Worm (Caenorhabditis elegans) whole organism, L4 larva: ENCODE results near the gene nlp-63.

Experiments used
- F37D6.2 ChIP-seq: sonication (generic microtip); optimal IDR thresholded peaks from 2 replicates; lab custom pipeline; 2016; ENCODE audit warnings: mild to moderate bottlenecking, missing genetic modification characterization, missing compliant biosample characterization
- F49E8.2 ChIP-seq: sonication (generic microtip); optimal IDR thresholded peaks from 2 replicates; lab custom pipeline; 2016; ENCODE audit warnings: missing compliant biosample characterization, mild to moderate bottlenecking, missing genetic modification characterization, borderline replicate concordance
- T26A8.4 ChIP-seq: fragments of 200-800 bp; sonication (Bioruptor generic); IDR thresholded peaks from 2 replicates; pipeline ENCODE4 v1.3.6; 2022; ENCODE audit warnings: missing genetic modification characterization, missing compliant biosample characterization
- ZK337.2 ChIP-seq: fragments of 200-800 bp; sonication (Bioruptor generic); IDR thresholded peaks from 2 replicates; pipeline ENCODE4 v1.3.6; 2022; ENCODE audit warnings: missing genetic modification reagents, missing genetic modification characterization, missing compliant biosample characterization
- aha-1 ChIP-seq: fragments of 150-350 bp; peaks from one replicate; lab custom pipeline; 2014; ENCODE audit warnings: missing biosample characterization, missing genetic modification characterization
- ceh-28 ChIP-seq: fragments of 150-350 bp; optimal IDR thresholded peaks from 2 replicates; lab custom pipeline; 2014; ENCODE audit warnings: missing biosample characterization, missing genetic modification reagents, missing genetic modification characterization
- ceh-62 ChIP-seq: sonication (generic microtip); optimal IDR thresholded peaks from 2 replicates; lab custom pipeline; 2017; ENCODE audit warnings: missing biosample characterization, missing genetic modification characterization
- ctbp-1 ChIP-seq: fragments of 200-800 bp; sonication (Bioruptor generic); IDR thresholded peaks from 2 replicates; pipeline ENCODE4 v1.3.6; 2022; ENCODE audit warnings: missing genetic modification reagents, missing genetic modification characterization, missing compliant biosample characterization
- daf-16 ChIP-seq, 3 experiments: sonication (generic microtip); optimal IDR thresholded peaks; 2 replicates each; lab custom pipeline; 2016 to 2017; ENCODE audit warnings: missing genetic modification characterization in 3 of 3, missing genetic modification reagents in 3 of 3, mild to moderate bottlenecking in 2 of 3, missing compliant biosample characterization in 2 of 3, missing biosample characterization in 1 of 3, moderate library complexity in 1 of 3
- daf-19 ChIP-seq: fragments of 200-800 bp; sonication (Bioruptor generic); conservative IDR thresholded peaks from 2 replicates; pipeline ENCODE4 v1.3.6; 2022; ENCODE audit warnings: missing genetic modification characterization, missing compliant biosample characterization
- egl-27 ChIP-seq: sonication (generic microtip); optimal IDR thresholded peaks from 3 replicates; lab custom pipeline; 2017; ENCODE audit warnings: missing biosample characterization, missing genetic modification reagents, missing genetic modification characterization
- fkh-10 ChIP-seq: fragments of 150-350 bp; optimal IDR thresholded peaks from 2 replicates; lab custom pipeline; 2014; ENCODE audit warnings: missing biosample characterization, missing genetic modification reagents, missing genetic modification characterization
- gei-8 ChIP-seq: fragments of 200-800 bp; sonication (Bioruptor generic); optimal IDR thresholded peaks from 2 replicates; lab custom pipeline; 2018; ENCODE audit warnings: mild to moderate bottlenecking, missing genetic modification characterization, missing compliant biosample characterization
- hif-1 ChIP-seq, 2 experiments: sonication (generic microtip); optimal IDR thresholded peaks; 2 replicates each; lab custom pipeline; 2016 to 2017; ENCODE audit warnings: missing compliant biosample characterization in 2 of 2, missing genetic modification characterization in 2 of 2, missing genetic modification reagents in 2 of 2, missing genotype in 2 of 2, mild to moderate bottlenecking in 1 of 2
- hmg-1.1 ChIP-seq: fragments of 200-800 bp; sonication (Bioruptor generic); IDR thresholded peaks from 2 replicates; pipeline ENCODE4 v1.3.6; 2022; ENCODE audit warnings: missing genetic modification reagents, missing genetic modification characterization, missing compliant biosample characterization
- lin-13 ChIP-seq: fragments of 150-350 bp; optimal IDR thresholded peaks from 2 replicates; lab custom pipeline; 2014; ENCODE audit warnings: missing biosample characterization, missing genetic modification reagents, missing genetic modification characterization
- lin-15B ChIP-seq: fragments of 150-350 bp; sonication (generic microtip); optimal IDR thresholded peaks from 3 replicates; lab custom pipeline; 2014; ENCODE audit warnings: missing biosample characterization, missing genetic modification characterization
- lin-29 ChIP-seq: fragments of 200-800 bp; sonication (Bioruptor generic); IDR thresholded peaks from 2 replicates; pipeline ENCODE4 v1.3.6; 2022; ENCODE audit warnings: missing genetic modification reagents, missing genetic modification characterization, missing compliant biosample characterization
- madf-9 ChIP-seq: fragments of 200-800 bp; sonication (Bioruptor generic); conservative IDR thresholded peaks from 2 replicates; pipeline ENCODE4 v1.3.6; 2022; ENCODE audit warnings: missing genetic modification reagents, missing genetic modification characterization, missing compliant biosample characterization
- mes-2 ChIP-seq: sonication (generic microtip); optimal IDR thresholded peaks from 2 replicates; lab custom pipeline; 2016; ENCODE audit warnings: missing genotype, mild to moderate bottlenecking, missing genetic modification characterization, missing compliant biosample characterization; ENCODE audit not compliant: poor library complexity, severe bottlenecking
- mxl-3 ChIP-seq: fragments of 200-800 bp; sonication (Bioruptor generic); optimal IDR thresholded peaks from 2 replicates; lab custom pipeline; 2018; ENCODE audit warnings: mild to moderate bottlenecking, missing genetic modification characterization, missing compliant biosample characterization
- nhr-11 ChIP-seq: fragments of 150-350 bp; optimal IDR thresholded peaks from 2 replicates; lab custom pipeline; 2014; ENCODE audit warnings: missing biosample characterization, missing genetic modification characterization
- nhr-111 ChIP-seq: fragments of 200-800 bp; sonication (Bioruptor generic); optimal IDR thresholded peaks from 2 replicates; lab custom pipeline; 2018; ENCODE audit warnings: mild to moderate bottlenecking, missing genetic modification characterization, missing compliant biosample characterization
- nhr-237 ChIP-seq: sonication (generic microtip); optimal IDR thresholded peaks from 2 replicates; lab custom pipeline; 2017; ENCODE audit warnings: missing biosample characterization, missing genetic modification characterization
- nhr-28 ChIP-seq: fragments of 150-350 bp; optimal IDR thresholded peaks from 2 replicates; lab custom pipeline; 2014; ENCODE audit warnings: missing biosample characterization, missing genetic modification characterization
- nhr-41 ChIP-seq: fragments of 200-800 bp; sonication (Bioruptor generic); IDR thresholded peaks from 2 replicates; pipeline ENCODE4 v1.3.6; 2022; ENCODE audit warnings: missing genetic modification reagents, missing genetic modification characterization, missing compliant biosample characterization
- nhr-48 ChIP-seq: sonication (generic microtip); optimal IDR thresholded peaks from 2 replicates; lab custom pipeline; 2016; ENCODE audit warnings: mild to moderate bottlenecking, missing genetic modification characterization, missing compliant biosample characterization
- nhr-76 ChIP-seq: fragments of 150-350 bp; optimal IDR thresholded peaks from 2 replicates; lab custom pipeline; 2014; ENCODE audit warnings: missing biosample characterization, missing genetic modification characterization
- nhr-77 ChIP-seq: fragments of 150-350 bp; optimal IDR thresholded peaks from 2 replicates; lab custom pipeline; 2014; ENCODE audit warnings: missing biosample characterization, missing genetic modification characterization
- php-3 ChIP-seq: fragments of 200-800 bp; sonication (Bioruptor generic); IDR thresholded peaks from 2 replicates; pipeline ENCODE4 v1.3.6; 2022; ENCODE audit warnings: missing genetic modification reagents, missing genetic modification characterization, missing compliant biosample characterization
- pqm-1 ChIP-seq: sonication (generic microtip); optimal IDR thresholded peaks from 2 replicates; lab custom pipeline; 2017; ENCODE audit warnings: missing biosample characterization, missing genetic modification characterization
- rbr-2 ChIP-seq: sonication (generic microtip); optimal IDR thresholded peaks from 2 replicates; lab custom pipeline; 2016; ENCODE audit warnings: missing genotype, missing genetic modification characterization, missing compliant biosample characterization
- saeg-2 ChIP-seq: fragments of 200-800 bp; sonication (Bioruptor generic); IDR thresholded peaks from 2 replicates; pipeline ENCODE4 v1.3.6; 2022; ENCODE audit warnings: missing genetic modification reagents, missing genetic modification characterization, missing compliant biosample characterization
- skn-1 ChIP-seq: fragments of 150-350 bp; optimal IDR thresholded peaks from 2 replicates; lab custom pipeline; 2014; ENCODE audit warnings: missing biosample characterization, missing genetic modification characterization
- spr-1 ChIP-seq: sonication (generic microtip); optimal IDR thresholded peaks from 2 replicates; lab custom pipeline; 2016; ENCODE audit warnings: mild to moderate bottlenecking, missing genetic modification characterization, missing compliant biosample characterization
- tra-1 ChIP-seq: fragments of 200-800 bp; sonication (Bioruptor generic); IDR thresholded peaks from 2 replicates; pipeline ENCODE4 v1.3.6; 2022; ENCODE audit warnings: missing genetic modification reagents, missing genetic modification characterization, missing compliant biosample characterization
- unc-62 ChIP-seq, 3 experiments: fragments of 150-350 bp in 1 of 3; sonication (generic microtip); optimal IDR thresholded peaks in 2 of 3; peaks in 1 of 3; 1 replicate in 1 of 3; 2 replicates in 2 of 3; lab custom pipeline; 2014 to 2017; ENCODE audit warnings: missing biosample characterization in 3 of 3, missing genetic modification characterization in 3 of 3, missing genetic modification reagents in 3 of 3, missing genotype in 1 of 3
- ztf-7 ChIP-seq: fragments of 150-350 bp; optimal IDR thresholded peaks from 2 replicates; lab custom pipeline; 2014; ENCODE audit warnings: missing biosample characterization, missing genetic modification characterization

nlp-63 gene

DNA sequence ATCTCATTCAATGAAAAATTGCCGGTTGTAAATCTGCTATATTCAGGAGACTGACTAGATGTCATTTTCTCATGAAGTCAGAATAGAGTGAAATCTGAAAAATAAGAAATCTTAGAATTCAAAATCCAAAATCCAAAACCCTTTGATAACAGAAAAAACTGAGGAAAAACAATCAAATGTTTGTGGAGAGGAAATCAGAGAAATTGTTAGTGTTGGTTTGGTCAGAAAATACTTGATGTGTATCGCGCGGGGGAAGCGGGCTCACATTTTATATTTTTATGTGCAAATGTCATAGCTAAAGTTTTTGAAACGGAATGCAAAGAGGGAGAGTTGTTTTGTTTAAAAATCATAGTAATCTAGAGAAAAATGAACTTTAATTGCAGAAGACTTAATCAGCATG, 23.4 kb upstream of the nlp-63 start, which contains the start of gene F27E5.5:
Gene F27E5.5, minus strand, starts transcription at position 101 of the 400 bp plus-strand sequence.
- TF ChIP-seq nhr-111 (GFP tag; lab: Kevin White, UChicago): no peak
- TF ChIP-seq nhr-237: no peak
- TF ChIP-seq ZK337.2 (GFP tag; lab: Robert Waterston, UW): no peak
- no peak for TF ChIP-seq daf-19 (GFP tag; lab: Robert Waterston, UW)
- no peak for TF ChIP-seq mxl-3 (GFP tag; lab: Kevin White, UChicago)
- no peak for TF ChIP-seq unc-62 (GFP tag; optimal IDR thresholded peaks at IDR 0.05 in 1 of 2; lab: Kevin White, UChicago)
- no peak for TF ChIP-seq unc-62 (tag; optimal IDR thresholded peaks at IDR 0.05; lab: Kevin White, UChicago)
- TF ChIP-seq hif-1 (tag; optimal IDR thresholded peaks at IDR 0.05; lab: Kevin White, UChicago): no peak
- no peak for TF ChIP-seq fkh-10 (GFP tag; lab: Kevin White, UChicago)
- no peak for TF ChIP-seq rbr-2 (tag; lab: Kevin White, UChicago)
- TF ChIP-seq ceh-62 (tag; lab: Kevin White, UChicago): no peak
- no peak for TF ChIP-seq madf-9
- TF ChIP-seq ctbp-1: no peak
- no peak for TF ChIP-seq lin-15B (tag; lab: Kevin White, UChicago)
- TF ChIP-seq F37D6.2: no peak

DNA sequence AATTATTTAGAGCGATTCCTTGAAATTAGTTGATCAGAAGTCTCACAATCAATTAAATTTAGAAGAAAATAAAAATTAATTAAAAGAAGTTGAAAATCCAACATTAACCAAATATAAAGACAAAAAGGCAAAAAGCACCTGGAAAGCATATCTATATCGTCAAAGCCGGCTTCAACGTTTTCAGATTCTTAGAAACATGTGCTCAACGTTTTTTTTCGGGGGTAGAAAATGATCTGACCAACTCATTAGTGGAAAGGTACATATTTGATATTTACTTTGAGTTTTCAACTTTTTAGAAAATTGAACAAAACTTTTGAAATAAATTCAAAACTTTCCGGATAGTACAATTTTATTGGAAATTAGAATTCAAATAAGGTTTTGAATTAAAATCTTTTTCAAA, 22.4 kb upstream of the nlp-63 start:
- TF ChIP-seq nhr-11 (tag; lab: Kevin White, UChicago): peak; percentile 26
- TF ChIP-seq hmg-1.1 (GFP tag; lab: Robert Waterston, UW): no peak
- peak; percentile 76 for TF ChIP-seq aha-1 (tag; lab: Kevin White, UChicago)

DNA sequence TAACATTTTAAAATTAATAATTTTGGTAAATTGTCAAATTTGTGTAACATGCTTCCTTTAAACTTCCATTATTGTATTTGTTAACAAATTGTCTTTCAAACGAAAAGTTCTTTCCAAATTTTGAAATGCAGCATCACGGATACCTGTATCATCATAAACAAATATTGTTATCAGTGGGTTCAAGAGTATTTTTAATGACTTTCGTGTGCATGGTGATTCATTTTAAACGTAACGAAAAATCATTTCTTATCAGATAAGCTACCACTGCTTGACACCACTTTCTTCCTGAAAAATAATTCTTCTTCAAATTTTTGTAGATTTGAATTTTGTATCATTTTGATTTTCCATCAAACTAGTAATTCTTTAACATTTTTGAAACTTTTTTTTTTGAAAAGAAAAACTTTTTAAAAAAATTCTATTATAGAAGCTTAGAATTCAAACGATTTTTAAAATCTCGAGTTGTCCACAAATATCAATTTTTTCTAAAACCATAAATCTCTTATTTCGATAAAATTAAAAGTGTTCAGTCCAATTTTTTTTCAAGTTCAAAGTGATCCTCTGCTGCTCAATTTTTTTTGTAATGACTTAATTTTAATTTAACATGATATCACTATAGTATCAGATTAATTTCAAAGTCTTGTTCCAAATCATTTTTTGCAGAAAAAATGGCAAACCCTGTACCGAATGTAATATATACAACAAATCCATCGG, 20.8 kb upstream of the nlp-63 start, which contains the start of gene F27E5.9:
Gene F27E5.9, plus strand, starts transcription at position 661 of the 711 bp plus-strand sequence.
- TF ChIP-seq nhr-41 (GFP tag; lab: Robert Waterston, UW): peak; percentile 56; the same call in 1 of the 2 replicates
- no peak for TF ChIP-seq gei-8 (GFP tag; lab: Kevin White, UChicago)
- TF ChIP-seq nhr-28 (tag; lab: Kevin White, UChicago): peak; percentile 85
- TF ChIP-seq nhr-77 (tag; lab: Kevin White, UChicago): peak; percentile 52
- peak; percentile 30 for TF ChIP-seq ztf-7
- no peak for TF ChIP-seq tra-1 (GFP tag; lab: Robert Waterston, UW)
- TF ChIP-seq lin-13 (GFP tag; lab: Kevin White, UChicago): no peak
- TF ChIP-seq pqm-1: peak; percentile 99
- TF ChIP-seq lin-15B (tag; lab: Kevin White, UChicago): no peak
- TF ChIP-seq daf-16 (GFP tag; optimal IDR thresholded peaks at IDR 0.05; lab: Kevin White, UChicago): no peak
- peak; percentile 85 for TF ChIP-seq daf-16 (tag; optimal IDR thresholded peaks at IDR 0.05; lab: Kevin White, UChicago)
- no peak for TF ChIP-seq T26A8.4 (GFP tag; lab: Robert Waterston, UW)
- TF ChIP-seq, all 104 proteins: peak for 6

DNA sequence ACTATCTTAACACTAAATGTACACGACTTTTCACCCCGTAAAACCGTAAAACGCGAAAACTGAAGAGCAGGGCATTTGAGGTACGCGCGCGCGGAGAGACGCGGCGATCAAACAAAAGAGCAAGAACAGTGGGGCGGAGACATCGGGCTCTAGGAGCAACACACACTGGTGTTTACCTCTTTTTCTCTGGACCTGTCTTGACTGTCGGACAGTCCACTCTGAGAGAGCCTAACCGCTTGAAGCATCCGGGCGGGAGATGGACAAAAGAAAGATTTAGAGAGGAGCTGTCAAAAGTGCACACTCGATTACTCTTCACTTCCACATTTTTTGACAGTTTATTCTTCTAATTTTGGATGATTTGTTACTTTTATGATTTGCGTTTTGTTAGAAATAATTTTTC, 18.4 kb upstream of the nlp-63 start:
- peak; percentile 73 for TF ChIP-seq aha-1 (tag; lab: Kevin White, UChicago)
- TF ChIP-seq unc-62 (GFP tag; optimal IDR thresholded peaks at IDR 0.05 in 1 of 2; lab: Kevin White, UChicago): peak in 1 of 2 experiments; percentile 76
- TF ChIP-seq unc-62 (tag; optimal IDR thresholded peaks at IDR 0.05; lab: Kevin White, UChicago): no peak
- TF ChIP-seq nhr-111 (GFP tag; lab: Kevin White, UChicago): no peak

DNA sequence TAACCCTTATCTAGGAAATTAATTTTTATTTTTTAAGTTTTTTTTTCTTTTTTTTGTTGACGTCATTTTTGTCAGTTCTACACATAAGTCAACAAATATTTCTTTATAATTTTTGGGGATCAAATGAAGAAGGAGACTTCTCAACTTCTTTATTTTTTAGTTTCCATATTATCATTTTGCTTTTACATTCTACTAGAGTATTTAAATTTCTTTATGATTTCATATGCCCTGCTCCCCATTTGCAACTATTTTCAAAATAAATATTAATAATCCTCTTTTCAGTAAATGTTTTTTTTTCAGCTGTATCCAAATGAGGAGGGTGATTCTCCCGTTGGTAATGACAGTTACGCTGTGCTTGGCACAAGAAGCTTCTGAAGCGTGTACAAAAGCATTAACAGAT, 17.8 kb upstream of the nlp-63 start, which contains the start of gene phg-1:
Gene phg-1, plus strand, starts transcription at position 301 of the 400 bp plus-strand sequence.
- TF ChIP-seq lin-29 (GFP tag; lab: Robert Waterston, UW) (no peak), F49E8.2 (no peak), nhr-76 (no peak), saeg-2 (GFP tag; lab: Robert Waterston, UW) (no peak), tra-1 (GFP tag; lab: Robert Waterston, UW) (no peak), hif-1 (tag; optimal IDR thresholded peaks at IDR 0.05; lab: Kevin White, UChicago) (no peak), ceh-28 (tag; lab: Kevin White, UChicago) (no peak), skn-1 (tag; lab: Kevin White, UChicago) (no peak), nhr-48 (no peak), gei-8 (GFP tag; lab: Kevin White, UChicago) (no peak), mes-2 (tag; lab: Kevin White, UChicago) (no peak), spr-1 (tag; lab: Kevin White, UChicago) (no peak), php-3 (GFP tag; lab: Robert Waterston, UW) (no peak), egl-27 (tag; lab: Kevin White, UChicago) (no peak)
